Fruit fly (Drosophila melanogaster) whole organism, prepupa: ENCODE results near the gene CG3982.

Source experiments
- Blimp-1 ChIP-seq: fragments of 200-800 bp; sonication (Bioruptor generic); optimal IDR thresholded peaks from 3 replicates; lab custom pipeline; 2017; ENCODE audit warnings: missing biosample characterization, missing genetic modification characterization, mild to moderate bottlenecking, moderate library complexity, missing genetic modification reagents
- CG10631 ChIP-seq: fragments of 200-800 bp; sonication (Bioruptor generic); optimal IDR thresholded peaks from 2 replicates; lab custom pipeline; 2016; ENCODE audit warnings: missing biosample characterization, missing genetic modification characterization
- CG10669 ChIP-seq: fragments of 200-800 bp; sonication (Bioruptor generic); optimal IDR thresholded peaks from 3 replicates; lab custom pipeline; 2018; ENCODE audit warnings: missing biosample characterization, mild to moderate bottlenecking, missing genetic modification characterization, moderate library complexity
- CG11294 ChIP-seq: fragments of 200-800 bp; sonication (Bioruptor generic); IDR thresholded peaks from 2 replicates; pipeline ENCODE4 v1.3.6; 2022; ENCODE audit warnings: missing biosample characterization, missing genetic modification characterization
- CG11762 ChIP-seq: fragments of 200-800 bp; sonication (Bioruptor generic); optimal IDR thresholded peaks from 3 replicates; lab custom pipeline; 2016; ENCODE audit warnings: missing biosample characterization, missing genetic modification characterization; ENCODE audit not compliant: insufficient read depth
- CG11902 ChIP-seq: fragments of 200-800 bp; sonication (Bioruptor generic); optimal IDR thresholded peaks from 3 replicates; lab custom pipeline; 2016; ENCODE audit warnings: missing biosample characterization, missing genetic modification characterization
- CG15336 ChIP-seq: fragments of 200-800 bp; sonication (Bioruptor generic); IDR thresholded peaks from 2 replicates; pipeline ENCODE4 v1.3.6; 2022; ENCODE audit warnings: missing biosample characterization, missing genetic modification characterization
- CG1621 ChIP-seq: fragments of 200-800 bp; sonication (Bioruptor generic); optimal IDR thresholded peaks from 3 replicates; lab custom pipeline; 2018; ENCODE audit warnings: missing biosample characterization, mild to moderate bottlenecking, missing genetic modification characterization
- CG16779 ChIP-seq: fragments of 200-800 bp; sonication (Bioruptor generic); optimal IDR thresholded peaks from 3 replicates; lab custom pipeline; 2017; ENCODE audit warnings: missing biosample characterization, mild to moderate bottlenecking, missing genetic modification characterization
- CG32006 ChIP-seq: fragments of 200-800 bp; sonication (Bioruptor generic); optimal IDR thresholded peaks from 3 replicates; lab custom pipeline; 2017; ENCODE audit warnings: missing biosample characterization, mild to moderate bottlenecking, missing genetic modification characterization
- CG3919 ChIP-seq: fragments of 200-800 bp; sonication (Bioruptor generic); optimal IDR thresholded peaks from 3 replicates; lab custom pipeline; 2016; ENCODE audit warnings: missing biosample characterization, missing genetic modification characterization
- CG4318 ChIP-seq: fragments of 200-800 bp; sonication (Bioruptor generic); optimal IDR thresholded peaks from 3 replicates; lab custom pipeline; 2017; ENCODE audit warnings: missing biosample characterization, mild to moderate bottlenecking, missing genetic modification characterization
- CG6792 ChIP-seq: fragments of 200-800 bp; sonication (Bioruptor generic); optimal IDR thresholded peaks from 3 replicates; lab custom pipeline; 2016; ENCODE audit warnings: missing biosample characterization, missing genetic modification characterization
- CG6854 ChIP-seq: fragments of 200-800 bp; sonication (Bioruptor generic); optimal IDR thresholded peaks from 2 replicates; lab custom pipeline; 2017; ENCODE audit warnings: missing biosample characterization, mild to moderate bottlenecking, missing genetic modification characterization
- CG7368 ChIP-seq: fragments of 200-800 bp; sonication (Bioruptor generic); optimal IDR thresholded peaks from 3 replicates; lab custom pipeline; 2016; ENCODE audit warnings: missing biosample characterization, missing genetic modification characterization
- CG8119 ChIP-seq: fragments of 200-800 bp; sonication (Bioruptor generic); IDR thresholded peaks from 3 replicates; pipeline ENCODE4 v1.3.6; 2022; ENCODE audit warnings: missing biosample characterization, missing genetic modification characterization
- CG9139 ChIP-seq: fragments of 200-800 bp; sonication (Bioruptor generic); optimal IDR thresholded peaks from 3 replicates; lab custom pipeline; 2017; ENCODE audit warnings: missing biosample characterization, mild to moderate bottlenecking, missing genetic modification characterization
- Eip75B ChIP-seq: fragments of 200-800 bp; sonication (Bioruptor generic); optimal IDR thresholded peaks from 3 replicates; lab custom pipeline; 2016; ENCODE audit warnings: missing biosample characterization, missing genetic modification characterization
- Eip78C ChIP-seq: fragments of 200-800 bp; sonication (Bioruptor generic); peaks from one replicate; lab custom pipeline; 2016; ENCODE audit warnings: missing biosample characterization, missing genetic modification characterization
- Ets96B ChIP-seq: fragments of 200-800 bp; optimal IDR thresholded peaks from 2 replicates; lab custom pipeline; 2019; ENCODE audit warnings: missing biosample characterization, mild to moderate bottlenecking, missing genetic modification characterization, moderate library complexity
- Gug ChIP-seq: fragments of 200-800 bp; sonication (Bioruptor generic); IDR thresholded peaks from 2 replicates; pipeline ENCODE4 v1.3.6; 2022; ENCODE audit warnings: missing biosample characterization, missing genetic modification characterization
- Hr38 ChIP-seq: sonication (Bioruptor generic); optimal IDR thresholded peaks from 2 replicates; lab custom pipeline; 2016; ENCODE audit warnings: missing biosample characterization, missing genetic modification characterization
- Hr39 ChIP-seq: fragments of 200-800 bp; sonication (Bioruptor generic); optimal IDR thresholded peaks from 2 replicates; lab custom pipeline; 2016; ENCODE audit warnings: missing biosample characterization, missing genetic modification characterization
- Hr4 ChIP-seq: fragments of 200-800 bp; sonication (Bioruptor generic); optimal IDR thresholded peaks from 3 replicates; lab custom pipeline; 2016; ENCODE audit warnings: missing biosample characterization, missing genetic modification characterization
- Lpt ChIP-seq: fragments of 200-800 bp; sonication (Bioruptor generic); optimal IDR thresholded peaks from 3 replicates; lab custom pipeline; 2016; ENCODE audit warnings: missing biosample characterization, missing genetic modification characterization
- Met ChIP-seq: fragments of 200-800 bp; sonication (Bioruptor generic); optimal IDR thresholded peaks from 3 replicates; lab custom pipeline; 2016; ENCODE audit warnings: missing biosample characterization, missing genetic modification characterization
- OdsH ChIP-seq: fragments of 200-800 bp; sonication (Bioruptor generic); optimal IDR thresholded peaks from 3 replicates; lab custom pipeline; 2016; ENCODE audit warnings: missing biosample characterization, missing genetic modification characterization
- Smox ChIP-seq: fragments of 200-800 bp; sonication (Bioruptor generic); optimal IDR thresholded peaks from 3 replicates; lab custom pipeline; 2016; ENCODE audit warnings: missing biosample characterization, missing genetic modification characterization
- Sox102F ChIP-seq: fragments of 200-800 bp; sonication (Bioruptor generic); optimal IDR thresholded peaks from 2 replicates; lab custom pipeline; 2016; ENCODE audit warnings: missing biosample characterization, mild to moderate bottlenecking, missing genetic modification characterization
- Sox15 ChIP-seq: fragments of 200-800 bp; sonication (Bioruptor generic); optimal IDR thresholded peaks from 3 replicates; lab custom pipeline; 2016; ENCODE audit warnings: missing biosample characterization, missing genetic modification characterization
- dac ChIP-seq: fragments of 200-800 bp; sonication (Bioruptor generic); optimal IDR thresholded peaks from 2 replicates; lab custom pipeline; 2017; ENCODE audit warnings: missing biosample characterization, mild to moderate bottlenecking, missing genetic modification characterization
- dsx ChIP-seq: fragments of 200-800 bp; optimal IDR thresholded peaks from 3 replicates; lab custom pipeline; 2019; ENCODE audit warnings: missing biosample characterization, mild to moderate bottlenecking, missing genetic modification characterization, moderate library complexity; ENCODE audit not compliant: poor library complexity, severe bottlenecking
- eg ChIP-seq: fragments of 200-800 bp; sonication (Bioruptor generic); IDR thresholded peaks from 3 replicates; pipeline ENCODE4 v1.3.6; 2022; ENCODE audit warnings: missing biosample characterization, missing genetic modification characterization
- esn ChIP-seq: fragments of 200-800 bp; sonication (Bioruptor generic); optimal IDR thresholded peaks from 2 replicates; lab custom pipeline; 2016; ENCODE audit warnings: missing biosample characterization, mild to moderate bottlenecking, missing genetic modification characterization, moderate library complexity
- fd59A ChIP-seq: fragments of 200-800 bp; sonication (Bioruptor generic); optimal IDR thresholded peaks from 2 replicates; lab custom pipeline; 2017; ENCODE audit warnings: missing biosample characterization, mild to moderate bottlenecking, missing genetic modification characterization, missing genetic modification reagents
- fd85E ChIP-seq: fragments of 200-800 bp; sonication (Bioruptor generic); optimal IDR thresholded peaks from 3 replicates; lab custom pipeline; 2016; ENCODE audit warnings: missing biosample characterization, missing genetic modification characterization
- fkh ChIP-seq: fragments of 200-800 bp; sonication (Bioruptor generic); optimal IDR thresholded peaks from 3 replicates; lab custom pipeline; 2017; ENCODE audit warnings: missing biosample characterization, mild to moderate bottlenecking, missing genetic modification characterization, moderate library complexity
- lz ChIP-seq: fragments of 200-800 bp; sonication (Bioruptor generic); optimal IDR thresholded peaks from 3 replicates; lab custom pipeline; 2016; ENCODE audit warnings: missing biosample characterization, missing genetic modification characterization
- net ChIP-seq: fragments of 200-800 bp; sonication (Bioruptor generic); optimal IDR thresholded peaks from 3 replicates; lab custom pipeline; 2016; ENCODE audit warnings: missing biosample characterization, missing genetic modification characterization
- salr ChIP-seq, 2 experiments: fragments of 200-800 bp; sonication (Bioruptor generic); optimal IDR thresholded peaks; 3 replicates each; lab custom pipeline; 2016 to 2018; ENCODE audit warnings: missing biosample characterization in 2 of 2, missing genetic modification characterization in 2 of 2, mild to moderate bottlenecking in 1 of 2
- spab ChIP-seq: fragments of 200-800 bp; sonication (Bioruptor generic); optimal IDR thresholded peaks from 2 replicates; lab custom pipeline; 2017; ENCODE audit warnings: missing biosample characterization, mild to moderate bottlenecking, missing genetic modification characterization, missing genetic modification reagents
- svp ChIP-seq: fragments of 200-800 bp; sonication (Bioruptor generic); peaks from one replicate; lab custom pipeline; 2016; ENCODE audit warnings: missing biosample characterization, missing genetic modification characterization
- topi ChIP-seq: fragments of 200-800 bp; sonication (Bioruptor generic); optimal IDR thresholded peaks from 3 replicates; lab custom pipeline; 2016; ENCODE audit warnings: missing biosample characterization, missing genetic modification characterization
- vri ChIP-seq: fragments of 200-800 bp; sonication (Bioruptor generic); optimal IDR thresholded peaks from 3 replicates; lab custom pipeline; 2016; ENCODE audit warnings: missing biosample characterization, mild to moderate bottlenecking, missing genetic modification characterization

CG3982 gene

dm6 chr3L:9451522-9452118 is 34.4 kb upstream of the CG3982 start, which contains the start of the genes CG3448 and ghi (continued):
- peak; percentile 32 for TF ChIP-seq vri
- TF ChIP-seq Hr4, result peak; percentile 66
- no peak for TF ChIP-seq CG10631 (GFP tag; lab: Kevin White, UChicago)
- TF ChIP-seq fd85E (GFP tag; lab: Kevin White, UChicago), result peak; percentile 22
- peak; percentile 49 for TF ChIP-seq CG11762
- no peak for TF ChIP-seq spab (GFP tag; lab: Kevin White, UChicago)
- TF ChIP-seq Sox15 (GFP tag; lab: Kevin White, UChicago), result no peak
- TF ChIP-seq Met (GFP tag; lab: Kevin White, UChicago), result peak; percentile 63
- TF ChIP-seq Smox (GFP tag; lab: Kevin White, UChicago), result no peak
- peak; percentile 22 for TF ChIP-seq CG6854 (GFP tag; lab: Kevin White, UChicago)
- peak; percentile 73 for TF ChIP-seq CG3919 (GFP tag; lab: Kevin White, UChicago)
- TF ChIP-seq lz (GFP tag; lab: Kevin White, UChicago), result peak; percentile 61
- no peak for TF ChIP-seq CG4318 (GFP tag; lab: Kevin White, UChicago)
- no peak for TF ChIP-seq CG8119 (GFP tag; lab: Robert Waterston, UW)
- TF ChIP-seq CG9139, result no peak
- peak; percentile 49; the same call in 1 of the 2 replicates for TF ChIP-seq Gug (GFP tag; lab: Robert Waterston, UW)

- peak; percentile 51 for TF ChIP-seq Eip78C (GFP tag; lab: Kevin White, UChicago)
- TF ChIP-seq dac (GFP tag; lab: Kevin White, UChicago), result no peak
- TF ChIP-seq net (GFP tag; lab: Kevin White, UChicago), result peak; percentile 19
- TF ChIP-seq vri, result peak; percentile 90
- 0 out of 2 replicates have a peak, but pooled peaks have one; percentile 9 for TF ChIP-seq CG11294 (GFP tag; lab: Robert Waterston, UW)
- no peak for TF ChIP-seq Met (GFP tag; lab: Kevin White, UChicago)
- TF ChIP-seq Ets96B (tag; lab: Kevin White, UChicago), result no peak
- TF ChIP-seq OdsH (GFP tag; lab: Kevin White, UChicago), result no peak
- peak; percentile 6 for TF ChIP-seq Lpt (GFP tag; lab: Kevin White, UChicago)
- TF ChIP-seq CG6792, result no peak
- peak; percentile 39 for TF ChIP-seq CG15336 (GFP tag; lab: Robert Waterston, UW)
- TF ChIP-seq CG32006, result peak; percentile 31
- peak; percentile 67 for TF ChIP-seq svp (GFP tag; lab: Kevin White, UChicago)
- peak; percentile 46 for TF ChIP-seq Gug (GFP tag; lab: Robert Waterston, UW)
- TF ChIP-seq, all 60 proteins: peak for 9
Measured at dm6 chr3L:9447239-9447777, 30.1 kb upstream of the CG3982 start.

dm6 chr3L:9446731-9447238 is 29.6 kb upstream of the CG3982 start, which contains the start of gene CG3529:
Gene CG3529, plus strand, starts transcription at chr3L:9446864.
- peak; percentile 13 for TF ChIP-seq Hr4
- peak; percentile 56 for TF ChIP-seq CG6854 (GFP tag; lab: Kevin White, UChicago)
- TF ChIP-seq Hr39 (GFP tag; lab: Kevin White, UChicago), result peak; percentile 17
- peak; percentile 33 for TF ChIP-seq Eip75B (GFP tag; lab: Kevin White, UChicago)
- TF ChIP-seq lz (GFP tag; lab: Kevin White, UChicago), result peak; percentile 26
- no peak for TF ChIP-seq Sox102F
- TF ChIP-seq fkh (GFP tag; lab: Kevin White, UChicago), result peak; percentile 92
- no peak for TF ChIP-seq CG32006
- TF ChIP-seq CG1621 (tag; lab: Kevin White, UChicago), result peak; percentile 21
- peak; percentile 29 for TF ChIP-seq esn
- TF ChIP-seq CG16779 (tag; lab: Kevin White, UChicago), result peak; percentile 8
- TF ChIP-seq Hr38, result no peak
- no peak for TF ChIP-seq vri
- no peak for TF ChIP-seq topi (GFP tag; lab: Kevin White, UChicago)
- TF ChIP-seq Eip78C (GFP tag; lab: Kevin White, UChicago), result peak; percentile 72
- no peak for TF ChIP-seq CG11902 (GFP tag; lab: Kevin White, UChicago)
- no peak for TF ChIP-seq Blimp-1 (GFP tag; lab: Kevin White, UChicago)
- no peak for TF ChIP-seq CG7368 (GFP tag; lab: Kevin White, UChicago)
- TF ChIP-seq salr (GFP tag; optimal IDR thresholded peaks at IDR 0.05; lab: Kevin White, UChicago), result no peak
- TF ChIP-seq CG6792, result no peak
- no peak for TF ChIP-seq CG11762
- no peak for TF ChIP-seq fd59A (GFP tag; lab: Kevin White, UChicago)
- TF ChIP-seq CG9139, result no peak
- no peak for TF ChIP-seq fd85E (GFP tag; lab: Kevin White, UChicago)
- peak; percentile 64 for TF ChIP-seq svp (GFP tag; lab: Kevin White, UChicago)
- TF ChIP-seq CG10669, result no peak
- no peak for TF ChIP-seq CG11294 (GFP tag; lab: Robert Waterston, UW)
- no peak for TF ChIP-seq net (GFP tag; lab: Kevin White, UChicago)
- no peak for TF ChIP-seq eg (GFP tag; lab: Robert Waterston, UW)
- no peak for TF ChIP-seq CG4318 (GFP tag; lab: Kevin White, UChicago)
- TF ChIP-seq dsx (GFP tag; lab: Kevin White, UChicago), result no peak
